Worm (Caenorhabditis elegans): ENCODE results near the gene clec-194.

Gene clec-194

DNA sequence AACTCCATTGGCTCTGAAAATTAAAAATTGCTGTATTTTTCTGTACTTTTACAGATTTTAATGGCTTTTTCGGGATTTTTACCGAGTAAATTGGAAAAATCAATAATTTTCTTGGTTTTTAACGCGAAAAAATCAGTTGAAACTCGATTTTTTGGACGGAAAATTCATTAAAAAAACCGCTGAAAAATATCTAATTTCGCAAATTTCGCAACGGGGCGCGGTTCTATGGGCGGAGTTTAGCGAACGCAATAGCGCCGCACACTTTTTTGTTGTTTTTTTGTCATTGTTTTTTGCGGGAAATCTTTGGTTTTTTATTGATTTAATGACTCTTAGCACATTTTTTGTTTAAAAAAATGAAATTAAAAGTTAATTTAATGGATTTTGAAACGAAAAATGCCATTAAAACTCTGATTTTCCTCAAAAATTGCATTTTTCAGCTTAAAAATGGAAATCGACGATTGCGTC lies 32.0 kb downstream of the clec-194 start, which contains the start of the genes mel-46 and lsy-13 (continued):
- TF ChIP-seq attf-3 (GFP tag; conservative IDR thresholded peaks at IDR 0.05) (no peak), Y79H2A.3 (GFP tag; conservative IDR thresholded peaks at IDR 0.05) (no peak), lsy-27 (tag; optimal IDR thresholded peaks at IDR 0.05; ENCODE audit: borderline replicate concordance, insufficient read depth) (no peak), F49E8.2 (tag; optimal IDR thresholded peaks at IDR 0.05; ENCODE audit: insufficient read depth) (no peak), sptf-2 (GFP tag; optimal IDR thresholded peaks at IDR 0.05) (no peak), lin-26 (GFP tag; IDR thresholded peaks at IDR 0.05) (no peak), F55B11.4 (tag; optimal IDR thresholded peaks at IDR 0.05; ENCODE audit: borderline replicate concordance, insufficient read depth) (no peak), F52B5.7 (tag; optimal IDR thresholded peaks at IDR 0.05) (no peak), egl-44 (GFP tag; IDR thresholded peaks at IDR 0.05) (no peak), hmg-1.2 (GFP tag; IDR thresholded peaks at IDR 0.05) (peak; percentile 33; the same call in 1 of the 2 replicates), zfh-2 (GFP tag; conservative IDR thresholded peaks at IDR 0.05) (no peak), dpl-1 (GFP tag; optimal IDR thresholded peaks at IDR 0.05) (no peak), Y53F4B.3 (GFP tag; IDR thresholded peaks at IDR 0.05) (no peak), fkh-3 (tag; optimal IDR thresholded peaks at IDR 0.05) (no peak), pbrm-1 (GFP tag; IDR thresholded peaks at IDR 0.05) (0 out of 2 replicates have a peak, but pooled peaks have one; percentile 35), bed-2 (GFP tag; IDR thresholded peaks at IDR 0.05) (no peak), ceh-40 (GFP tag; IDR thresholded peaks at IDR 0.05) (no peak), nfyb-1 (GFP tag; IDR thresholded peaks at IDR 0.05) (no peak), B0019.2 (GFP tag; conservative IDR thresholded peaks at IDR 0.05) (no peak), C17E4.6 (GFP tag; IDR thresholded peaks at IDR 0.05) (no peak), ccch-3 (GFP tag; optimal IDR thresholded peaks at IDR 0.05) (no peak), ceh-58 (GFP tag; IDR thresholded peaks at IDR 0.05) (no peak), unc-62 (GFP tag; optimal IDR thresholded peaks at IDR 0.05) (no peak), C06A6.2 (GFP tag; conservative IDR thresholded peaks at IDR 0.05) (peak; percentile 59; the same call in 1 of the 2 replicates), rec-8 (tag; optimal IDR thresholded peaks at IDR 0.05) (no peak), mes-4 (tag; optimal IDR thresholded peaks at IDR 0.05) (no peak), tlf-1 (GFP tag; optimal IDR thresholded peaks at IDR 0.05) (no peak), ztf-18 (tag; optimal IDR thresholded peaks at IDR 0.05) (peak; percentile 55), rpc-1 (optimal IDR thresholded peaks at IDR 0.05) (peak; percentile 24), rpc-1 (tag; optimal IDR thresholded peaks at IDR 0.05) (no peak), snpc-1.1 (tag; optimal IDR thresholded peaks at IDR 0.05; ENCODE audit: insufficient read depth) (peak; percentile 63), K12H6.12 (tag; optimal IDR thresholded peaks at IDR 0.05) (no peak), aptf-2 (GFP tag; conservative IDR thresholded peaks at IDR 0.05) (no peak), hsf-1 (GFP tag; IDR thresholded peaks at IDR 0.05) (no peak), nfya-1 (tag; optimal IDR thresholded peaks at IDR 0.05; ENCODE audit: borderline replicate concordance, insufficient read depth) (no peak), nhr-90 (tag; optimal IDR thresholded peaks at IDR 0.05) (no peak), cebp-2 (GFP tag; IDR thresholded peaks at IDR 0.05) (no peak), nhr-27 (tag; optimal IDR thresholded peaks at IDR 0.05) (no peak), lin-35 (GFP tag; optimal IDR thresholded peaks at IDR 0.05) (no peak), ztf-6 (GFP tag; IDR thresholded peaks at IDR 0.05) (no peak), unc-130 (GFP tag; optimal IDR thresholded peaks at IDR 0.05) (no peak), Y67H2A.10 (GFP tag; conservative IDR thresholded peaks at IDR 0.05) (no peak), K11D2.4 (GFP tag; IDR thresholded peaks at IDR 0.05) (no peak), bed-1 (GFP tag; IDR thresholded peaks at IDR 0.05) (no peak), hlh-12 (tag; optimal IDR thresholded peaks at IDR 0.05) (no peak), tbp1 (GFP tag; optimal IDR thresholded peaks at IDR 0.05) (peak; percentile 48)

All from whole organism, young adult.